Fruit fly (Drosophila melanogaster) whole organism, adult: ENCODE data around the gene Sgt.

Experiments
- CG11617 ChIP-seq: fragments of 200-800 bp; sonication (Bioruptor generic); optimal IDR thresholded peaks from 2 replicates; lab custom pipeline; 2017; ENCODE audit warnings: mild to moderate bottlenecking, missing biosample characterization, missing genetic modification reagents, missing genetic modification characterization
- CG12768 ChIP-seq: fragments of 200-800 bp; sonication (Bioruptor generic); optimal IDR thresholded peaks from 2 replicates; lab custom pipeline; 2017; ENCODE audit warnings: missing biosample characterization, missing genetic modification characterization, mild to moderate bottlenecking, moderate library complexity, missing genetic modification reagents
- CG14711 ChIP-seq: fragments of 200-800 bp; sonication (Bioruptor generic); optimal IDR thresholded peaks from 2 replicates; lab custom pipeline; 2018; ENCODE audit warnings: missing biosample characterization, mild to moderate bottlenecking, missing genetic modification characterization, moderate library complexity
- CG1620 ChIP-seq: fragments of 200-800 bp; sonication (Bioruptor generic); optimal IDR thresholded peaks from 2 replicates; lab custom pipeline; 2016; ENCODE audit warnings: missing biosample characterization, missing genetic modification characterization
- CG33017 ChIP-seq: fragments of 200-800 bp; sonication (Bioruptor generic); optimal IDR thresholded peaks from 2 replicates; lab custom pipeline; 2018; ENCODE audit warnings: missing biosample characterization, mild to moderate bottlenecking, missing genetic modification characterization, moderate library complexity
- CG5204 ChIP-seq: fragments of 200-800 bp; sonication (Bioruptor generic); optimal IDR thresholded peaks from 2 replicates; lab custom pipeline; 2016; ENCODE audit warnings: missing biosample characterization, missing genetic modification characterization
- CG7045 ChIP-seq: fragments of 200-800 bp; sonication (Bioruptor generic); optimal IDR thresholded peaks from 2 replicates; lab custom pipeline; 2017; ENCODE audit warnings: missing biosample characterization, mild to moderate bottlenecking, missing genetic modification characterization
- CG7101 ChIP-seq: fragments of 200-800 bp; sonication (Bioruptor generic); optimal IDR thresholded peaks from 2 replicates; lab custom pipeline; 2018; ENCODE audit warnings: missing biosample characterization, mild to moderate bottlenecking, missing genetic modification characterization, moderate library complexity
- Clk ChIP-seq: fragments of 200-800 bp; sonication (Bioruptor generic); optimal IDR thresholded peaks from 2 replicates; lab custom pipeline; 2017; ENCODE audit warnings: missing biosample characterization, missing genetic modification characterization
- Crg-1 ChIP-seq: fragments of 200-800 bp; sonication (Bioruptor generic); optimal IDR thresholded peaks from 2 replicates; lab custom pipeline; 2016; ENCODE audit warnings: missing biosample characterization, missing genetic modification characterization
- Hr96 ChIP-seq: fragments of 200-800 bp; sonication (Bioruptor generic); optimal IDR thresholded peaks from 2 replicates; lab custom pipeline; 2016; ENCODE audit warnings: missing biosample characterization, missing genetic modification characterization
- Mnt ChIP-seq: fragments of 200-800 bp; sonication (Bioruptor generic); optimal IDR thresholded peaks from 2 replicates; lab custom pipeline; 2016; ENCODE audit warnings: missing biosample characterization, mild to moderate bottlenecking, missing genetic modification characterization
- bab1 ChIP-seq: fragments of 200-800 bp; sonication (Bioruptor generic); optimal IDR thresholded peaks from 3 replicates; lab custom pipeline; 2019; ENCODE audit warnings: missing biosample characterization, mild to moderate bottlenecking, missing genetic modification characterization, moderate library complexity
- cic ChIP-seq: fragments of 200-800 bp; sonication (Bioruptor generic); optimal IDR thresholded peaks from 2 replicates; lab custom pipeline; 2017; ENCODE audit warnings: missing biosample characterization, mild to moderate bottlenecking, missing genetic modification characterization, moderate library complexity
- cnc ChIP-seq, 2 experiments: fragments of >200 bp; optimal IDR thresholded peaks; 2 replicates each; lab custom pipeline; 2017
- kay ChIP-seq: fragments of 200-800 bp; sonication (Bioruptor generic); peaks from one replicate; lab custom pipeline; 2016; ENCODE audit warnings: missing biosample characterization, missing genetic modification characterization, borderline replicate concordance
- ovo ChIP-seq: fragments of 200-800 bp; sonication (Bioruptor generic); optimal IDR thresholded peaks from 2 replicates; lab custom pipeline; 2016; ENCODE audit warnings: missing biosample characterization, missing genetic modification characterization
- pad ChIP-seq: fragments of 200-800 bp; sonication (Bioruptor generic); optimal IDR thresholded peaks from 3 replicates; lab custom pipeline; 2017; ENCODE audit warnings: missing biosample characterization, missing genetic modification characterization, mild to moderate bottlenecking, moderate library complexity, missing genetic modification reagents
- tj ChIP-seq: fragments of 200-800 bp; sonication (Bioruptor generic); optimal IDR thresholded peaks from 3 replicates; lab custom pipeline; 2017; ENCODE audit warnings: missing biosample characterization, mild to moderate bottlenecking, missing genetic modification characterization, moderate library complexity
- toe ChIP-seq: fragments of 200-800 bp; sonication (Bioruptor generic); optimal IDR thresholded peaks from 2 replicates; lab custom pipeline; 2016; ENCODE audit warnings: missing biosample characterization, missing genetic modification characterization

Gene Sgt

dm6 chr2L:17466950-17467349 lies 4.5 kb upstream of the Sgt start:
- no peak for TF ChIP-seq Hr96 (GFP tag; lab: Kevin White, UChicago)
- TF ChIP-seq toe (GFP tag; lab: Kevin White, UChicago): no peak
- no peak for TF ChIP-seq CG5204 (GFP tag; lab: Kevin White, UChicago)
- no peak for TF ChIP-seq Mnt
- TF ChIP-seq cnc (optimal IDR thresholded peaks at IDR 0.05; lab: Kevin White, UChicago): no peak
- TF ChIP-seq CG1620 (GFP tag; lab: Kevin White, UChicago): no peak
- TF ChIP-seq bab1 (GFP tag; lab: Kevin White, UChicago): no peak
- no peak for TF ChIP-seq Clk (GFP tag; lab: Kevin White, UChicago)
- no peak for TF ChIP-seq CG11617
- no peak for TF ChIP-seq cic
- no peak for TF ChIP-seq Crg-1 (GFP tag; lab: Kevin White, UChicago)
- TF ChIP-seq kay (GFP tag; lab: Kevin White, UChicago): no peak
- no peak for TF ChIP-seq pad (GFP tag; lab: Kevin White, UChicago)
- TF ChIP-seq CG12768: no peak
- TF ChIP-seq CG7101 (tag; lab: Kevin White, UChicago): no peak
- no peak for TF ChIP-seq CG33017 (tag; lab: Kevin White, UChicago)
- TF ChIP-seq ovo (GFP tag; lab: Kevin White, UChicago): no peak

- TF ChIP-seq CG7101 (tag; lab: Kevin White, UChicago) (no peak), toe (GFP tag; lab: Kevin White, UChicago) (no peak), CG7045 (GFP tag; lab: Kevin White, UChicago) (no peak), Clk (GFP tag; lab: Kevin White, UChicago) (no peak), CG5204 (GFP tag; lab: Kevin White, UChicago) (no peak), cnc (optimal IDR thresholded peaks at IDR 0.05; lab: Kevin White, UChicago) (no peak), kay (GFP tag; lab: Kevin White, UChicago) (no peak), Mnt (no peak), CG11617 (no peak), Crg-1 (GFP tag; lab: Kevin White, UChicago) (no peak), ovo (GFP tag; lab: Kevin White, UChicago) (no peak), tj (GFP tag; lab: Kevin White, UChicago) (no peak), bab1 (GFP tag; lab: Kevin White, UChicago) (no peak), CG1620 (GFP tag; lab: Kevin White, UChicago) (no peak), Hr96 (GFP tag; lab: Kevin White, UChicago) (no peak), CG12768 (no peak)
Observed at dm6 chr2L:17470630-17471029, 773 bp upstream of the Sgt start.

dm6 chr2L:17472582-17473524 lies 1.4 kb downstream of the Sgt start, which contains the start of gene BicD:
TSS of gene BicD (minus strand) at chr2L:17473215.
- TF ChIP-seq ovo (GFP tag; lab: Kevin White, UChicago) (peak; percentile 40), CG7101 (tag; lab: Kevin White, UChicago) (no peak), pad (GFP tag; lab: Kevin White, UChicago) (peak; percentile 37), CG14711 (tag; lab: Kevin White, UChicago) (peak; percentile 6), cnc (optimal IDR thresholded peaks at IDR 0.05; lab: Kevin White, UChicago) (no peak), CG11617 (peak; percentile 36), bab1 (GFP tag; lab: Kevin White, UChicago) (peak; percentile 38), CG7045 (GFP tag; lab: Kevin White, UChicago) (peak; percentile 4), CG12768 (peak; percentile 54), kay (GFP tag; lab: Kevin White, UChicago) (no peak), tj (GFP tag; lab: Kevin White, UChicago) (peak; percentile 4)

- TF ChIP-seq CG33017 (tag; lab: Kevin White, UChicago): no peak
- TF ChIP-seq ovo (GFP tag; lab: Kevin White, UChicago): peak; percentile 98
- no peak for TF ChIP-seq Hr96 (GFP tag; lab: Kevin White, UChicago)
- peak; percentile 18 for TF ChIP-seq cic
- no peak for TF ChIP-seq tj (GFP tag; lab: Kevin White, UChicago)
- TF ChIP-seq CG7045 (GFP tag; lab: Kevin White, UChicago): no peak
- TF ChIP-seq pad (GFP tag; lab: Kevin White, UChicago): peak; percentile 19
- TF ChIP-seq CG5204 (GFP tag; lab: Kevin White, UChicago): no peak
- TF ChIP-seq cnc (optimal IDR thresholded peaks at IDR 0.05; lab: Kevin White, UChicago): no peak
- TF ChIP-seq CG11617: peak; percentile 8
- peak; percentile 33 for TF ChIP-seq Mnt
- TF ChIP-seq toe (GFP tag; lab: Kevin White, UChicago): no peak
- TF ChIP-seq kay (GFP tag; lab: Kevin White, UChicago): no peak
- no peak for TF ChIP-seq CG7101 (tag; lab: Kevin White, UChicago)
- TF ChIP-seq Crg-1 (GFP tag; lab: Kevin White, UChicago): no peak
- no peak for TF ChIP-seq CG14711 (tag; lab: Kevin White, UChicago)
- peak; percentile 73 for TF ChIP-seq bab1 (GFP tag; lab: Kevin White, UChicago)
Observed at dm6 chr2L:17477710-17478109, 6.3 kb downstream of the Sgt start, which contains the start of gene cass. TSS of gene cass (minus strand) at chr2L:17477888.

- TF ChIP-seq kay (GFP tag; lab: Kevin White, UChicago): peak; percentile 84
- TF ChIP-seq CG11617: peak; percentile 96
- TF ChIP-seq cic: peak; percentile 42
- TF ChIP-seq tj (GFP tag; lab: Kevin White, UChicago): peak; percentile 84
- TF ChIP-seq CG14711 (tag; lab: Kevin White, UChicago): peak; percentile 98
- peak; percentile 86 for TF ChIP-seq Mnt
- TF ChIP-seq CG5204 (GFP tag; lab: Kevin White, UChicago): no peak
- peak; percentile 97 for TF ChIP-seq bab1 (GFP tag; lab: Kevin White, UChicago)
- peak; percentile 90 for TF ChIP-seq pad (GFP tag; lab: Kevin White, UChicago)
- peak; percentile 94 for TF ChIP-seq Clk (GFP tag; lab: Kevin White, UChicago)
- peak; percentile 97 for TF ChIP-seq CG12768
- no peak for TF ChIP-seq Hr96 (GFP tag; lab: Kevin White, UChicago)
- peak; percentile 81 for TF ChIP-seq CG1620 (GFP tag; lab: Kevin White, UChicago)
- peak; percentile 75 for TF ChIP-seq toe (GFP tag; lab: Kevin White, UChicago)
- TF ChIP-seq Crg-1 (GFP tag; lab: Kevin White, UChicago): peak; percentile 94
- TF ChIP-seq CG7045 (GFP tag; lab: Kevin White, UChicago): peak; percentile 97
- TF ChIP-seq cnc (optimal IDR thresholded peaks at IDR 0.05; lab: Kevin White, UChicago): no peak
- TF ChIP-seq CG33017 (tag; lab: Kevin White, UChicago): peak; percentile 98
- TF ChIP-seq ovo (GFP tag; lab: Kevin White, UChicago): peak; percentile 64
- peak; percentile 99 for TF ChIP-seq CG7101 (tag; lab: Kevin White, UChicago)
Observed at dm6 chr2L:17480943-17481580, 9.7 kb downstream of the Sgt start, which contains the start of the genes fws and Lamtor3. TSS of gene fws (minus strand) at chr2L:17481029. TSS of gene Lamtor3 (plus strand) at chr2L:17481231.
